Worm (Caenorhabditis elegans) whole organism, L2 larva: ENCODE data around the gene F32D8.5.

ENCODE experiments used
- ama-1 ChIP-seq: fragments of 150-350 bp; optimal IDR thresholded peaks from 2 replicates; lab custom pipeline; 2018; ENCODE audit warnings: inconsistent platforms
- ceh-82 ChIP-seq: fragments of 150-350 bp; optimal IDR thresholded peaks from 2 replicates; lab custom pipeline; 2014; ENCODE audit warnings: missing biosample characterization, missing genetic modification characterization
- elt-1 ChIP-seq: fragments of 150-350 bp; optimal IDR thresholded peaks from 2 replicates; lab custom pipeline; 2014; ENCODE audit warnings: missing biosample characterization, missing genetic modification characterization
- lin-39 ChIP-seq: fragments of 150-350 bp; optimal IDR thresholded peaks from 2 replicates; lab custom pipeline; 2014; ENCODE audit warnings: missing biosample characterization, missing genetic modification reagents, missing genetic modification characterization
- sma-3 ChIP-seq: sonication (generic microtip); optimal IDR thresholded peaks from 2 replicates; lab custom pipeline; 2016; ENCODE audit warnings: missing genetic modification reagents, missing genetic modification characterization, missing compliant biosample characterization
- snpc-4 ChIP-seq: fragments of 150-350 bp; optimal IDR thresholded peaks from 2 replicates; lab custom pipeline; 2014; ENCODE audit warnings: missing biosample characterization, missing genetic modification characterization
- zag-1 ChIP-seq: fragments of 150-350 bp; optimal IDR thresholded peaks from 2 replicates; lab custom pipeline; 2014; ENCODE audit warnings: missing biosample characterization, missing genetic modification characterization
- ztf-4 ChIP-seq: fragments of 150-350 bp; optimal IDR thresholded peaks from 2 replicates; lab custom pipeline; 2014; ENCODE audit warnings: missing biosample characterization, missing genetic modification characterization

- TF ChIP-seq snpc-4 (no peak), sma-3 (GFP tag; lab: Kevin White, UChicago) (peak; percentile 9), zag-1 (tag; lab: Kevin White, UChicago) (no peak), lin-39 (tag; lab: Kevin White, UChicago) (no peak), ama-1 (lab: Kevin White, UChicago) (no peak), elt-1 (no peak), ztf-4 (tag; lab: Kevin White, UChicago) (peak; percentile 7), ceh-82 (tag; lab: Kevin White, UChicago) (no peak)
Measured at ce11 chrV:10867586-10867985, 27.0 kb upstream of the F32D8.5 start.
